Fruit fly (Drosophila melanogaster): Measurements from ENCODE around the gene CG9555.

- no peak for TF ChIP-seq h (optimal IDR thresholded peaks at IDR 0.05)
- no peak for TF ChIP-seq psq (optimal IDR thresholded peaks at IDR 0.05)
- no peak for TF ChIP-seq Myc (optimal IDR thresholded peaks at IDR 0.05)
- no peak for TF ChIP-seq ttk (optimal IDR thresholded peaks at IDR 0.05)
- no peak for TF ChIP-seq insv (optimal IDR thresholded peaks at IDR 0.05)
Observed at dm6 chr2L:8951184-8951934, 40.2 kb upstream of the CG9555 start, which contains the start of gene C1GalTA.

Measured in Kc167 (cell line).